Worm (Caenorhabditis elegans) whole organism, late embryonic: Measurements from ENCODE around the gene R144.12.

Source experiments
- K09A11.1 ChIP-seq: sonication (generic microtip); optimal IDR thresholded peaks from 2 replicates; lab custom pipeline; 2017; ENCODE audit warnings: antibody characterized with exemption, mild to moderate bottlenecking, missing genetic modification characterization, missing compliant biosample characterization; ENCODE audit not compliant: insufficient read depth
- T23F11.4 ChIP-seq: fragments of 200-800 bp; sonication (Bioruptor generic); optimal IDR thresholded peaks from 2 replicates; lab custom pipeline; 2018; ENCODE audit warnings: mild to moderate bottlenecking, missing genetic modification characterization, missing compliant biosample characterization
- ahr-1 ChIP-seq: sonication (generic microtip); optimal IDR thresholded peaks from 2 replicates; lab custom pipeline; 2016; ENCODE audit warnings: missing genetic modification characterization, missing compliant biosample characterization
- ceh-14 ChIP-seq: sonication (generic microtip); optimal IDR thresholded peaks from 2 replicates; lab custom pipeline; 2016; ENCODE audit warnings: missing genotype, missing genetic modification characterization, missing compliant biosample characterization
- ceh-22 ChIP-seq: sonication (generic microtip); optimal IDR thresholded peaks from 2 replicates; lab custom pipeline; 2017; ENCODE audit warnings: missing biosample characterization, missing genetic modification characterization
- ceh-24 ChIP-seq: sonication (generic microtip); optimal IDR thresholded peaks from 2 replicates; lab custom pipeline; 2016; ENCODE audit warnings: mild to moderate bottlenecking, missing genetic modification characterization, missing compliant biosample characterization
- ceh-30 ChIP-seq: fragments of 150-350 bp; optimal IDR thresholded peaks from 2 replicates; lab custom pipeline; 2014; ENCODE audit warnings: missing biosample characterization, missing genetic modification characterization
- ceh-31 ChIP-seq: sonication (generic microtip); optimal IDR thresholded peaks from 2 replicates; lab custom pipeline; 2016; ENCODE audit warnings: missing genetic modification characterization, missing compliant biosample characterization
- ceh-34 ChIP-seq: sonication (generic microtip); optimal IDR thresholded peaks from 2 replicates; lab custom pipeline; 2016; ENCODE audit warnings: mild to moderate bottlenecking, missing genetic modification characterization, missing compliant biosample characterization
- ceh-45 ChIP-seq: fragments of 200-800 bp; sonication (Bioruptor generic); IDR thresholded peaks from 2 replicates; pipeline ENCODE4 v1.3.6; 2022; ENCODE audit warnings: missing genetic modification reagents, missing genetic modification characterization, missing compliant biosample characterization
- ceh-48 ChIP-seq: sonication (generic microtip); optimal IDR thresholded peaks from 2 replicates; lab custom pipeline; 2016; ENCODE audit warnings: missing genetic modification characterization, inconsistent platforms, missing compliant biosample characterization
- ceh-6 ChIP-seq: fragments of 200-800 bp; sonication (Bioruptor generic); optimal IDR thresholded peaks from 2 replicates; lab custom pipeline; 2018; ENCODE audit warnings: mild to moderate bottlenecking, missing genetic modification characterization, missing compliant biosample characterization
- dmd-4 ChIP-seq: sonication (generic microtip); optimal IDR thresholded peaks from 2 replicates; lab custom pipeline; 2016; ENCODE audit warnings: borderline replicate concordance, missing genetic modification characterization, missing compliant biosample characterization
- dve-1 ChIP-seq: sonication (generic microtip); optimal IDR thresholded peaks from 2 replicates; lab custom pipeline; 2017; ENCODE audit warnings: antibody characterized with exemption, mild to moderate bottlenecking, missing genetic modification characterization, missing compliant biosample characterization
- elt-2 ChIP-seq: sonication (generic microtip); optimal IDR thresholded peaks from 2 replicates; lab custom pipeline; 2016; ENCODE audit warnings: missing genetic modification reagents, missing genetic modification characterization, missing compliant biosample characterization
- elt-4 ChIP-seq: sonication (generic microtip); optimal IDR thresholded peaks from 2 replicates; lab custom pipeline; 2016; ENCODE audit warnings: missing genetic modification characterization, missing compliant biosample characterization
- ets-4 ChIP-seq: sonication (generic microtip); optimal IDR thresholded peaks from 2 replicates; lab custom pipeline; 2016; ENCODE audit warnings: missing genetic modification characterization, missing compliant biosample characterization
- eyg-1 ChIP-seq: sonication (generic microtip); optimal IDR thresholded peaks from 2 replicates; lab custom pipeline; 2016; ENCODE audit warnings: missing genotype, missing genetic modification characterization, missing compliant biosample characterization
- fax-1 ChIP-seq: sonication (generic microtip); optimal IDR thresholded peaks from 2 replicates; lab custom pipeline; 2016; ENCODE audit warnings: missing genotype, missing genetic modification characterization, missing compliant biosample characterization
- fkh-10 ChIP-seq: fragments of 150-350 bp; optimal IDR thresholded peaks from 2 replicates; lab custom pipeline; 2014; ENCODE audit warnings: missing biosample characterization, missing genetic modification reagents, missing genetic modification characterization
- fkh-6 ChIP-seq: sonication (generic microtip); optimal IDR thresholded peaks from 2 replicates; lab custom pipeline; 2016; ENCODE audit warnings: missing genetic modification characterization, missing compliant biosample characterization
- gmeb-2 ChIP-seq: sonication (generic microtip); optimal IDR thresholded peaks from 2 replicates; lab custom pipeline; 2016; ENCODE audit warnings: missing genetic modification characterization, inconsistent platforms, missing compliant biosample characterization
- hlh-30 ChIP-seq: sonication (generic microtip); optimal IDR thresholded peaks from 2 replicates; lab custom pipeline; 2017; ENCODE audit warnings: antibody characterized with exemption, missing genetic modification characterization, missing compliant biosample characterization; ENCODE audit not compliant: insufficient read depth
- hlh-6 ChIP-seq: sonication (generic microtip); optimal IDR thresholded peaks from 2 replicates; lab custom pipeline; 2016; ENCODE audit warnings: missing genotype, missing genetic modification characterization, missing compliant biosample characterization
- hlh-8 ChIP-seq: sonication (generic microtip); optimal IDR thresholded peaks from 2 replicates; lab custom pipeline; 2016; ENCODE audit warnings: missing genotype, missing genetic modification characterization, missing compliant biosample characterization
- madf-2 ChIP-seq: sonication (generic microtip); optimal IDR thresholded peaks from 2 replicates; lab custom pipeline; 2017; ENCODE audit warnings: missing genetic modification characterization, missing compliant biosample characterization
- mec-3 ChIP-seq: sonication (generic microtip); optimal IDR thresholded peaks from 2 replicates; lab custom pipeline; 2016; ENCODE audit warnings: borderline replicate concordance, missing genetic modification characterization, missing compliant biosample characterization
- nfya-1 ChIP-seq: sonication (generic microtip); optimal IDR thresholded peaks from 2 replicates; lab custom pipeline; 2017; ENCODE audit warnings: missing genetic modification characterization, mild to moderate bottlenecking, missing compliant biosample characterization, antibody characterized with exemption, moderate library complexity
- npax-4 ChIP-seq: sonication (generic microtip); optimal IDR thresholded peaks from 2 replicates; lab custom pipeline; 2016; ENCODE audit warnings: missing genetic modification characterization, missing compliant biosample characterization
- pag-3 ChIP-seq: sonication (generic microtip); optimal IDR thresholded peaks from 2 replicates; lab custom pipeline; 2016; ENCODE audit warnings: missing compliant biosample characterization, missing genetic modification characterization, borderline replicate concordance
- pat-9 ChIP-seq: fragments of 200-800 bp; sonication (Bioruptor generic); optimal IDR thresholded peaks from 2 replicates; lab custom pipeline; 2018; ENCODE audit warnings: mild to moderate bottlenecking, missing genetic modification characterization, moderate library complexity, missing compliant biosample characterization
- pax-1 ChIP-seq: fragments of 150-350 bp; optimal IDR thresholded peaks from 2 replicates; lab custom pipeline; 2014; ENCODE audit warnings: missing biosample characterization, missing genetic modification characterization
- pha-2 ChIP-seq: sonication (generic microtip); optimal IDR thresholded peaks from 2 replicates; lab custom pipeline; 2017; ENCODE audit warnings: mild to moderate bottlenecking, missing genetic modification characterization, missing compliant biosample characterization
- pqm-1 ChIP-seq: sonication (generic microtip); optimal IDR thresholded peaks from 2 replicates; lab custom pipeline; 2016; ENCODE audit warnings: missing genetic modification characterization, missing compliant biosample characterization
- pros-1 ChIP-seq: fragments of 150-350 bp; optimal IDR thresholded peaks from 2 replicates; lab custom pipeline; 2014; ENCODE audit warnings: missing biosample characterization, missing genetic modification reagents, missing genetic modification characterization
- ref-2 ChIP-seq: sonication (generic microtip); optimal IDR thresholded peaks from 2 replicates; lab custom pipeline; 2016; ENCODE audit warnings: missing genetic modification characterization, missing compliant biosample characterization
- rnt-1 ChIP-seq: sonication (generic microtip); optimal IDR thresholded peaks from 2 replicates; lab custom pipeline; 2016; ENCODE audit warnings: missing genetic modification characterization, missing compliant biosample characterization
- sox-2 ChIP-seq: fragments of 200-800 bp; sonication (Bioruptor generic); IDR thresholded peaks from 2 replicates; pipeline ENCODE4 v1.3.6; 2022; ENCODE audit warnings: missing genetic modification reagents, missing genetic modification characterization, missing compliant biosample characterization
- syd-9 ChIP-seq: sonication (generic microtip); optimal IDR thresholded peaks from 2 replicates; lab custom pipeline; 2016; ENCODE audit warnings: mild to moderate bottlenecking, missing genetic modification characterization, moderate library complexity, missing compliant biosample characterization
- tbx-7 ChIP-seq: sonication (generic microtip); optimal IDR thresholded peaks from 2 replicates; lab custom pipeline; 2016; ENCODE audit warnings: missing genotype, missing genetic modification characterization, missing compliant biosample characterization
- ttx-3 ChIP-seq: sonication (generic microtip); optimal IDR thresholded peaks from 2 replicates; lab custom pipeline; 2016; ENCODE audit warnings: missing genetic modification reagents, missing genetic modification characterization, missing compliant biosample characterization
- unc-3 ChIP-seq, 2 experiments: fragments of 200-800 bp in 1 of 2; sonication (Bioruptor generic) in 1 of 2; sonication (generic microtip) in 1 of 2; conservative IDR thresholded peaks in 1 of 2; optimal IDR thresholded peaks in 1 of 2; 2 replicates each; pipeline versions ENCODE4 v1.3.6 to Lab custom; 2016 to 2022; ENCODE audit warnings: missing compliant biosample characterization in 2 of 2, missing genetic modification characterization in 2 of 2, missing genetic modification reagents in 1 of 2
- unc-42 ChIP-seq: sonication (generic microtip); optimal IDR thresholded peaks from 2 replicates; lab custom pipeline; 2016; ENCODE audit warnings: missing genotype, missing genetic modification characterization, missing compliant biosample characterization
- unc-55 ChIP-seq: sonication (generic microtip); optimal IDR thresholded peaks from 2 replicates; lab custom pipeline; 2017; ENCODE audit warnings: missing biosample characterization, missing genetic modification reagents, missing genetic modification characterization
- unc-86 ChIP-seq: sonication (generic microtip); optimal IDR thresholded peaks from 2 replicates; lab custom pipeline; 2016; ENCODE audit warnings: missing genetic modification characterization, missing compliant biosample characterization
- zip-5 ChIP-seq: sonication (generic microtip); optimal IDR thresholded peaks from 2 replicates; lab custom pipeline; 2016; ENCODE audit warnings: missing genetic modification characterization, missing compliant biosample characterization

Gene R144.12

ce11 chrIII:4967236-4967635 lies 39.5 kb downstream of the R144.12 start:
- peak; percentile 97 for TF ChIP-seq unc-42 (tag; lab: Kevin White, UChicago)
- no peak for TF ChIP-seq ceh-22 (tag; lab: Kevin White, UChicago)
- TF ChIP-seq, all 69 proteins: peak for 1

- no peak for TF ChIP-seq ttx-3 (tag; lab: Kevin White, UChicago)
- no peak for TF ChIP-seq fkh-6
- no peak for TF ChIP-seq npax-4
- TF ChIP-seq mec-3 (tag; lab: Kevin White, UChicago): no peak
- TF ChIP-seq pat-9 (tag; lab: Kevin White, UChicago): no peak
- no peak for TF ChIP-seq pqm-1 (tag; lab: Kevin White, UChicago)
- no peak for TF ChIP-seq sox-2 (GFP tag; lab: Robert Waterston, UW)
- no peak for TF ChIP-seq ceh-22 (tag; lab: Kevin White, UChicago)
- no peak for TF ChIP-seq unc-3 (GFP tag; conservative IDR thresholded peaks at IDR 0.05; lab: Robert Waterston, UW)
- TF ChIP-seq unc-3 (tag; optimal IDR thresholded peaks at IDR 0.05; lab: Kevin White, UChicago): no peak
- TF ChIP-seq K09A11.1 (tag; lab: Kevin White, UChicago): no peak
- TF ChIP-seq ahr-1: no peak
Measured at ce11 chrIII:4965271-4965670, 41.5 kb downstream of the R144.12 start, which contains the start of gene nca-2. TSS of gene nca-2 (plus strand) at chrIII:4965571.

DNA sequence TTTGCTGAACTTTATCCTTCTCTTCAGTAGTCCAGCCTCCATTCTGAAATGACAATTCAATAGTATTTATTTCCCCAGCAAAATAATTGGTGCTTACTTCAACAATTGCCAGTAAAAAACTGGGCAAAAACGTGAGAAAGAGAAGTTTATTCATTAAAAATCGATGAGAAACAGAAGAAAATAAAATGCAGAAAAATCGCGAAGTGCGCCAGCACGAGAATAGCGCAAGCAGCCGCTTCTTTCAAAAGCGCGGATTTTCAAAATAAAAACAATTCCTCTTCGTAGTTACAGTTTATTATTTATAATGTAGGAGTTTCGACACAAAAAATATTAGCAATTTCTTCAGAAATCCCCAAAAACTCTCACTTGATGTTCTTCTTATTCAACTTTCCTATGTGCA lies 43.9 kb downstream of the R144.12 start, which contains the start of gene C27F2.9:
Gene C27F2.9 (minus strand): TSS at position 159 of the 400 bp plus-strand sequence.
- no peak for TF ChIP-seq fkh-10 (GFP tag; lab: Kevin White, UChicago)
- peak; percentile 24 for TF ChIP-seq ceh-30 (tag; lab: Kevin White, UChicago)
- peak; percentile 81 for TF ChIP-seq ceh-48
- TF ChIP-seq tbx-7 (tag; lab: Kevin White, UChicago): peak; percentile 44
- TF ChIP-seq gmeb-2 (tag; lab: Kevin White, UChicago): no peak
- TF ChIP-seq ceh-14: no peak
- peak; percentile 77 for TF ChIP-seq ets-4 (tag; lab: Kevin White, UChicago)
- TF ChIP-seq ceh-6 (GFP tag; lab: Kevin White, UChicago): no peak
- no peak for TF ChIP-seq pax-1 (tag; lab: Kevin White, UChicago)
- TF ChIP-seq fkh-6: no peak
- TF ChIP-seq hlh-6 (tag; lab: Kevin White, UChicago): no peak
- TF ChIP-seq ref-2: peak; percentile 47
- no peak for TF ChIP-seq fax-1 (tag; lab: Kevin White, UChicago)
- TF ChIP-seq unc-55 (GFP tag; lab: Kevin White, UChicago): peak; percentile 26
- no peak for TF ChIP-seq elt-4 (tag; lab: Kevin White, UChicago)
- TF ChIP-seq zip-5 (tag; lab: Kevin White, UChicago): no peak
- TF ChIP-seq hlh-8 (tag; lab: Kevin White, UChicago): no peak
- no peak for TF ChIP-seq pat-9 (tag; lab: Kevin White, UChicago)
- TF ChIP-seq unc-3 (GFP tag; conservative IDR thresholded peaks at IDR 0.05; lab: Robert Waterston, UW): no peak; the same call in 1 of the 2 replicates
- no peak for TF ChIP-seq unc-3 (tag; optimal IDR thresholded peaks at IDR 0.05; lab: Kevin White, UChicago)
- TF ChIP-seq ahr-1: no peak
- peak; percentile 73 for TF ChIP-seq ceh-31 (tag; lab: Kevin White, UChicago)
- no peak for TF ChIP-seq hlh-30 (tag; lab: Kevin White, UChicago)
- TF ChIP-seq madf-2: peak; percentile 31
- no peak for TF ChIP-seq pros-1 (tag; lab: Kevin White, UChicago)
- no peak for TF ChIP-seq mec-3 (tag; lab: Kevin White, UChicago)
- TF ChIP-seq pqm-1 (tag; lab: Kevin White, UChicago): no peak
- no peak for TF ChIP-seq T23F11.4
- TF ChIP-seq ceh-45: no peak
- no peak for TF ChIP-seq eyg-1
- TF ChIP-seq ceh-34: peak; percentile 51
- peak; percentile 48 for TF ChIP-seq sox-2 (GFP tag; lab: Robert Waterston, UW)
- TF ChIP-seq ttx-3 (tag; lab: Kevin White, UChicago): peak; percentile 36
- no peak for TF ChIP-seq pha-2 (tag; lab: Kevin White, UChicago)
- no peak for TF ChIP-seq dmd-4 (tag; lab: Kevin White, UChicago)
- peak; percentile 61 for TF ChIP-seq elt-2 (tag; lab: Kevin White, UChicago)
- no peak for TF ChIP-seq pag-3 (tag; lab: Kevin White, UChicago)
- TF ChIP-seq ceh-24 (tag; lab: Kevin White, UChicago): no peak
- TF ChIP-seq dve-1: peak; percentile 23
- peak; percentile 82 for TF ChIP-seq nfya-1 (tag; lab: Kevin White, UChicago)
- TF ChIP-seq rnt-1 (tag; lab: Kevin White, UChicago): peak; percentile 19
- TF ChIP-seq unc-86 (tag; lab: Kevin White, UChicago): peak; percentile 18
- TF ChIP-seq syd-9 (tag; lab: Kevin White, UChicago): no peak
- TF ChIP-seq npax-4: peak; percentile 1
